Fruit fly (Drosophila melanogaster): ENCODE measurements around the gene CG3448.

DNA sequence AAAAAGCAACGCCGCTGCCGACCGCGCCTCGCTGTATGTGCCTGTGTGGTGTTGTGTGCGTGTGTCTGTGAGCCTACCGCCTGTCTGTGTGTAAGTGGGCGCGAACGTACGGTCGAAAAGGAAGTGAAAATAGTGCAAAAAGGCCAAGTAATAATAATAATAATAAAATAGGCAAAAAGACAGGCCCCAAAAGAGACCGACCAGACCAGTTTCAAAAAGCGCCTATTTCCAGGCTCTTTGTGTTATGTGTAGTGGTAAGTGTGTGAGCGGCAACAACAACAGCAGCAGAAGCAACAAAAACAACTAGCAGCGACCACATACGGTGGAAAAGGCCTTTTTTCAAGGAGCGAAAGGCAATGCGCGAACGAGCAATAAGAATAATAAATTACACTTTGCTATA lies 11.4 kb upstream of the CG3448 start:
- TF ChIP-seq psq (optimal IDR thresholded peaks at IDR 0.05) = no peak
- TF ChIP-seq Myc (optimal IDR thresholded peaks at IDR 0.05) = no peak
- TF ChIP-seq Sin3A (optimal IDR thresholded peaks at IDR 0.05) = no peak
- TF ChIP-seq h (optimal IDR thresholded peaks at IDR 0.05) = no peak
- TF ChIP-seq ttk (optimal IDR thresholded peaks at IDR 0.05) = no peak
- no peak for TF ChIP-seq insv (optimal IDR thresholded peaks at IDR 0.05)

Measured in Kc167 (cell line).